Worm (Caenorhabditis elegans) whole organism, young adult: ENCODE results near the gene unc-33.

ENCODE experiments used
- B0019.2 ChIP-seq: fragments of 200-800 bp; sonication (Bioruptor generic); conservative IDR thresholded peaks from 2 replicates; pipeline ENCODE4 v1.3.6; 2022; ENCODE audit warnings: missing genetic modification reagents, missing genetic modification characterization, missing compliant biosample characterization
- C06A6.2 ChIP-seq: fragments of 200-800 bp; sonication (Bioruptor generic); conservative IDR thresholded peaks from 2 replicates; pipeline ENCODE4 v1.3.6; 2022; ENCODE audit warnings: missing genetic modification characterization, missing compliant biosample characterization
- D2030.7 ChIP-seq: fragments of 200-800 bp; sonication (Bioruptor generic); IDR thresholded peaks from 2 replicates; pipeline ENCODE4 v1.3.6; 2022; ENCODE audit warnings: missing genetic modification reagents, missing genetic modification characterization, missing compliant biosample characterization
- F10E7.11 ChIP-seq: sonication (generic microtip); optimal IDR thresholded peaks from 2 replicates; lab custom pipeline; 2017; ENCODE audit warnings: mild to moderate bottlenecking, missing genetic modification characterization, moderate library complexity, missing compliant biosample characterization
- F23B12.7 ChIP-seq: sonication (generic microtip); optimal IDR thresholded peaks from 2 replicates; lab custom pipeline; 2017; ENCODE audit warnings: missing genetic modification characterization, mild to moderate bottlenecking, missing compliant biosample characterization, antibody characterized with exemption, moderate library complexity; ENCODE audit not compliant: insufficient read depth
- F39B2.1 ChIP-seq: fragments of 200-800 bp; sonication (Bioruptor generic); IDR thresholded peaks from 2 replicates; pipeline ENCODE4 v1.3.6; 2022; ENCODE audit warnings: missing genetic modification reagents, missing genetic modification characterization, missing compliant biosample characterization
- F52B5.7 ChIP-seq: sonication (generic microtip); optimal IDR thresholded peaks from 2 replicates; lab custom pipeline; 2016; ENCODE audit warnings: mild to moderate bottlenecking, missing genetic modification characterization, missing compliant biosample characterization
- T07F8.4 ChIP-seq: sonication (generic microtip); optimal IDR thresholded peaks from 2 replicates; lab custom pipeline; 2016; ENCODE audit warnings: mild to moderate bottlenecking, missing genetic modification characterization, moderate library complexity, missing compliant biosample characterization
- Y95B8A.8 ChIP-seq: fragments of 200-800 bp; sonication (Bioruptor generic); IDR thresholded peaks from 2 replicates; pipeline ENCODE4 v1.3.6; 2022; ENCODE audit warnings: missing genetic modification reagents, missing genetic modification characterization, missing compliant biosample characterization
- ama-1 ChIP-seq, 3 experiments: fragments of 150-350 bp in 1 of 3; sonication (generic microtip) in 2 of 3; optimal IDR thresholded peaks; 2 replicates each; lab custom pipeline; 2014 to 2018; ENCODE audit warnings: missing biosample characterization in 2 of 3, missing genetic modification characterization in 2 of 3, missing genetic modification reagents in 2 of 3
- athp-1 ChIP-seq: sonication (generic microtip); optimal IDR thresholded peaks from 2 replicates; lab custom pipeline; 2017; ENCODE audit warnings: mild to moderate bottlenecking, missing genetic modification characterization, missing compliant biosample characterization
- attf-5 ChIP-seq: fragments of 200-800 bp; sonication (Bioruptor generic); optimal IDR thresholded peaks from 2 replicates; lab custom pipeline; 2018; ENCODE audit warnings: mild to moderate bottlenecking, missing genetic modification characterization, missing compliant biosample characterization
- ceh-40 ChIP-seq: fragments of 200-800 bp; sonication (Bioruptor generic); IDR thresholded peaks from 2 replicates; pipeline ENCODE4 v1.3.6; 2022; ENCODE audit warnings: missing genetic modification characterization, missing compliant biosample characterization
- ceh-79 ChIP-seq: sonication (generic microtip); optimal IDR thresholded peaks from 2 replicates; lab custom pipeline; 2017; ENCODE audit warnings: mild to moderate bottlenecking, missing genetic modification characterization, missing compliant biosample characterization
- die-1 ChIP-seq: sonication (generic microtip); optimal IDR thresholded peaks from 2 replicates; lab custom pipeline; 2016; ENCODE audit warnings: missing genotype, mild to moderate bottlenecking, missing genetic modification characterization, missing compliant biosample characterization
- dox-1 ChIP-seq: fragments of 200-800 bp; sonication (Bioruptor generic); IDR thresholded peaks from 2 replicates; pipeline ENCODE4 v1.3.6; 2022; ENCODE audit warnings: missing genetic modification reagents, missing genetic modification characterization, missing compliant biosample characterization
- dpl-1 ChIP-seq: fragments of 150-350 bp; optimal IDR thresholded peaks from 2 replicates; lab custom pipeline; 2014; ENCODE audit warnings: missing biosample characterization, missing genetic modification reagents, missing genetic modification characterization
- egl-18 ChIP-seq: fragments of 200-800 bp; sonication (Bioruptor generic); IDR thresholded peaks from 2 replicates; pipeline ENCODE4 v1.3.6; 2022; ENCODE audit warnings: missing genetic modification reagents, missing genetic modification characterization, missing compliant biosample characterization
- ekl-4 ChIP-seq: fragments of 200-800 bp; sonication (Bioruptor generic); IDR thresholded peaks from 2 replicates; pipeline ENCODE4 v1.3.6; 2022; ENCODE audit warnings: missing genetic modification reagents, missing genetic modification characterization, missing compliant biosample characterization
- ets-4 ChIP-seq: fragments of 200-800 bp; sonication (Bioruptor generic); optimal IDR thresholded peaks from 2 replicates; lab custom pipeline; 2018; ENCODE audit warnings: mild to moderate bottlenecking, missing genetic modification characterization, missing compliant biosample characterization
- gei-17 ChIP-seq: fragments of 200-800 bp; sonication (Bioruptor generic); optimal IDR thresholded peaks from 2 replicates; lab custom pipeline; 2018; ENCODE audit warnings: mild to moderate bottlenecking, missing genetic modification characterization, missing compliant biosample characterization
- him-1 ChIP-seq: sonication (generic microtip); optimal IDR thresholded peaks from 2 replicates; lab custom pipeline; 2016; ENCODE audit warnings: missing genotype, missing genetic modification reagents, missing genetic modification characterization, missing compliant biosample characterization
- hmg-1.2 ChIP-seq: fragments of 200-800 bp; sonication (Bioruptor generic); IDR thresholded peaks from 2 replicates; pipeline ENCODE4 v1.3.6; 2022; ENCODE audit warnings: missing genetic modification reagents, missing genetic modification characterization, missing compliant biosample characterization
- hsf-1 ChIP-seq: fragments of 200-800 bp; sonication (Bioruptor generic); IDR thresholded peaks from 2 replicates; pipeline ENCODE4 v1.3.6; 2022; ENCODE audit warnings: missing genetic modification reagents, missing genetic modification characterization, missing compliant biosample characterization
- lag-1 ChIP-seq: fragments of 200-800 bp; sonication (Bioruptor generic); IDR thresholded peaks from 2 replicates; pipeline ENCODE4 v1.3.6; 2022; ENCODE audit warnings: missing genetic modification reagents, missing genetic modification characterization, missing compliant biosample characterization
- let-607 ChIP-seq, 2 experiments: fragments of 200-800 bp in 1 of 2; sonication (Bioruptor generic) in 1 of 2; sonication (generic microtip) in 1 of 2; optimal IDR thresholded peaks; 2 replicates each; lab custom pipeline; 2016 to 2018; ENCODE audit warnings: mild to moderate bottlenecking in 2 of 2, missing compliant biosample characterization in 2 of 2, missing genetic modification characterization in 2 of 2, moderate library complexity in 2 of 2, missing genotype in 1 of 2
- lin-35 ChIP-seq, 3 experiments: fragments of 150-350 bp in 2 of 3; sonication (generic microtip) in 1 of 3; optimal IDR thresholded peaks; 2 replicates each; lab custom pipeline; 2014 to 2018; ENCODE audit warnings: missing biosample characterization in 3 of 3, missing genetic modification characterization in 3 of 3, missing genetic modification reagents in 3 of 3
- lin-54 ChIP-seq: fragments of 200-800 bp; sonication (Bioruptor generic); optimal IDR thresholded peaks from 2 replicates; lab custom pipeline; 2018; ENCODE audit warnings: mild to moderate bottlenecking, missing genetic modification characterization, missing compliant biosample characterization
- lir-1 ChIP-seq: fragments of 200-800 bp; sonication (Bioruptor generic); conservative IDR thresholded peaks from 2 replicates; pipeline ENCODE4 v1.3.6; 2022; ENCODE audit warnings: missing genetic modification reagents, missing genetic modification characterization, missing compliant biosample characterization
- lsy-27 ChIP-seq: sonication (generic microtip); optimal IDR thresholded peaks from 2 replicates; lab custom pipeline; 2017; ENCODE audit warnings: missing genetic modification characterization, mild to moderate bottlenecking, missing compliant biosample characterization, antibody characterized with exemption, missing genotype, borderline replicate concordance; ENCODE audit not compliant: insufficient read depth
- madf-6 ChIP-seq: fragments of 200-800 bp; sonication (Bioruptor generic); IDR thresholded peaks from 2 replicates; pipeline ENCODE4 v1.3.6; 2022; ENCODE audit warnings: missing genetic modification reagents, missing genetic modification characterization, missing compliant biosample characterization
- madf-8 ChIP-seq: fragments of 200-800 bp; sonication (Bioruptor generic); conservative IDR thresholded peaks from 2 replicates; pipeline ENCODE4 v1.3.6; 2022; ENCODE audit warnings: missing genetic modification reagents, missing genetic modification characterization, missing compliant biosample characterization
- mcd-1 ChIP-seq: fragments of 200-800 bp; sonication (Bioruptor generic); IDR thresholded peaks from 2 replicates; pipeline ENCODE4 v1.3.6; 2022; ENCODE audit warnings: missing genetic modification reagents, missing genetic modification characterization, missing compliant biosample characterization
- nhr-80 ChIP-seq: sonication (generic microtip); optimal IDR thresholded peaks from 2 replicates; lab custom pipeline; 2016; ENCODE audit warnings: missing genetic modification characterization, missing compliant biosample characterization
- pbrm-1 ChIP-seq: fragments of 200-800 bp; sonication (Bioruptor generic); IDR thresholded peaks from 2 replicates; pipeline ENCODE4 v1.3.6; 2022; ENCODE audit warnings: missing genetic modification reagents, missing genetic modification characterization, missing compliant biosample characterization
- rcor-1 ChIP-seq: fragments of 200-800 bp; sonication (Bioruptor generic); IDR thresholded peaks from 2 replicates; pipeline ENCODE4 v1.3.6; 2022; ENCODE audit warnings: missing genetic modification reagents, missing genetic modification characterization, missing compliant biosample characterization
- rec-8 ChIP-seq, 2 experiments: sonication (generic microtip); optimal IDR thresholded peaks; 2 replicates each; lab custom pipeline; 2016; ENCODE audit warnings: mild to moderate bottlenecking in 2 of 2, missing genetic modification characterization in 2 of 2, missing genetic modification reagents in 2 of 2, missing genotype in 2 of 2, missing biosample characterization in 1 of 2, missing compliant biosample characterization in 1 of 2, moderate library complexity in 1 of 2
- rpc-1 ChIP-seq, 2 experiments: fragments of 150-350 bp in 1 of 2; sonication (generic microtip) in 1 of 2; optimal IDR thresholded peaks; 2 replicates each; lab custom pipeline; 2014 to 2018; ENCODE audit warnings: missing biosample characterization in 1 of 2, missing genetic modification characterization in 1 of 2, missing genetic modification reagents in 1 of 2, missing genotype in 1 of 2
- snpc-1.1 ChIP-seq: sonication (generic microtip); optimal IDR thresholded peaks from 2 replicates; lab custom pipeline; 2017; ENCODE audit warnings: missing genetic modification characterization, mild to moderate bottlenecking, missing compliant biosample characterization, antibody characterized with exemption, moderate library complexity, missing genotype, missing genetic modification reagents; ENCODE audit not compliant: insufficient read depth
- snpc-3.4 ChIP-seq: sonication (generic microtip); optimal IDR thresholded peaks from 2 replicates; lab custom pipeline; 2017; ENCODE audit warnings: missing genetic modification characterization, mild to moderate bottlenecking, missing compliant biosample characterization, antibody characterized with exemption, moderate library complexity, missing genotype, missing genetic modification reagents
- somi-1 ChIP-seq: fragments of 200-800 bp; sonication (Bioruptor generic); optimal IDR thresholded peaks from 2 replicates; lab custom pipeline; 2018; ENCODE audit warnings: mild to moderate bottlenecking, missing genetic modification characterization, missing compliant biosample characterization
- unc-62 ChIP-seq: fragments of 150-350 bp; optimal IDR thresholded peaks from 2 replicates; lab custom pipeline; 2014; ENCODE audit warnings: missing biosample characterization, missing genetic modification reagents, missing genetic modification characterization
- xnd-1 ChIP-seq: sonication (generic microtip); optimal IDR thresholded peaks from 2 replicates; lab custom pipeline; 2016; ENCODE audit warnings: missing genotype, missing genetic modification reagents, missing genetic modification characterization, missing compliant biosample characterization
- zfh-2 ChIP-seq: fragments of 200-800 bp; sonication (Bioruptor generic); conservative IDR thresholded peaks from 2 replicates; pipeline ENCODE4 v1.3.6; 2022; ENCODE audit warnings: missing genetic modification reagents, missing genetic modification characterization, missing compliant biosample characterization
- ztf-18 ChIP-seq: sonication (generic microtip); optimal IDR thresholded peaks from 2 replicates; lab custom pipeline; 2016; ENCODE audit warnings: missing genotype, mild to moderate bottlenecking, missing genetic modification characterization, missing compliant biosample characterization
- ztf-28 ChIP-seq: fragments of 200-800 bp; sonication (Bioruptor generic); IDR thresholded peaks from 2 replicates; pipeline ENCODE4 v1.3.6; 2022; ENCODE audit warnings: missing genetic modification reagents, missing genetic modification characterization, missing compliant biosample characterization
- ztf-3 ChIP-seq: fragments of 200-800 bp; sonication (Bioruptor generic); optimal IDR thresholded peaks from 2 replicates; lab custom pipeline; 2018; ENCODE audit warnings: mild to moderate bottlenecking, missing genetic modification characterization, missing compliant biosample characterization

unc-33 gene

ce11 chrIV:3515412-3516046, 1.2 kb upstream of the unc-33 start (continued):
- TF ChIP-seq let-607 (tag; optimal IDR thresholded peaks at IDR 0.05; lab: Kevin White, UChicago), result no peak
- no peak for TF ChIP-seq somi-1 (GFP tag; lab: Kevin White, UChicago)
- no peak for TF ChIP-seq F23B12.7 (tag; lab: Kevin White, UChicago)
- no peak for TF ChIP-seq snpc-3.4 (tag; lab: Kevin White, UChicago)
- TF ChIP-seq snpc-1.1 (tag; lab: Kevin White, UChicago), result no peak
- TF ChIP-seq egl-18, result no peak
- TF ChIP-seq athp-1 (tag; lab: Kevin White, UChicago), result no peak
- TF ChIP-seq pbrm-1 (GFP tag; lab: Robert Waterston, UW), result no peak
- no peak for TF ChIP-seq F52B5.7 (tag; lab: Kevin White, UChicago)
- no peak for TF ChIP-seq ceh-40 (GFP tag; lab: Robert Waterston, UW)
- no peak for TF ChIP-seq lag-1
- TF ChIP-seq ztf-3 (GFP tag; lab: Kevin White, UChicago), result no peak
- TF ChIP-seq hmg-1.2 (GFP tag; lab: Robert Waterston, UW), result peak; percentile 71
- TF ChIP-seq attf-5, result peak; percentile 74
- TF ChIP-seq mcd-1 (GFP tag; lab: Robert Waterston, UW), result peak; percentile 46
- no peak for TF ChIP-seq unc-62
- TF ChIP-seq madf-6 (GFP tag; lab: Robert Waterston, UW), result peak; percentile 27; the same call in 1 of the 2 replicates
- TF ChIP-seq rec-8 (tag; optimal IDR thresholded peaks at IDR 0.05; lab: Kevin White, UChicago), result no peak
- no peak for TF ChIP-seq B0019.2 (GFP tag; lab: Robert Waterston, UW)
- TF ChIP-seq xnd-1 (tag; lab: Kevin White, UChicago), result no peak
- TF ChIP-seq lir-1, result no peak
- no peak for TF ChIP-seq T07F8.4 (tag; lab: Kevin White, UChicago)
- no peak for TF ChIP-seq rcor-1 (GFP tag; lab: Robert Waterston, UW)
- TF ChIP-seq rpc-1 (optimal IDR thresholded peaks at IDR 0.05; lab: Kevin White, UChicago), result no peak
- TF ChIP-seq rpc-1 (tag; optimal IDR thresholded peaks at IDR 0.05; lab: Kevin White, UChicago), result no peak
- TF ChIP-seq ekl-4, result no peak
- TF ChIP-seq F39B2.1 (GFP tag; lab: Robert Waterston, UW), result no peak
- no peak for TF ChIP-seq C06A6.2 (GFP tag; lab: Robert Waterston, UW)
- TF ChIP-seq Y95B8A.8, result no peak
- TF ChIP-seq dpl-1 (GFP tag; lab: Kevin White, UChicago), result no peak
- TF ChIP-seq zfh-2 (GFP tag; lab: Robert Waterston, UW), result peak; percentile 96
- no peak for TF ChIP-seq madf-8 (GFP tag; lab: Robert Waterston, UW)
- TF ChIP-seq lsy-27 (tag; lab: Kevin White, UChicago), result no peak
- no peak for TF ChIP-seq him-1 (tag; lab: Kevin White, UChicago)
- no peak for TF ChIP-seq ztf-28 (GFP tag; lab: Robert Waterston, UW)
- TF ChIP-seq ceh-79 (tag; lab: Kevin White, UChicago), result no peak
- TF ChIP-seq ama-1 (optimal IDR thresholded peaks at IDR 0.05; lab: Kevin White, UChicago), result no peak
- TF ChIP-seq ama-1 (GFP tag; optimal IDR thresholded peaks at IDR 0.05; lab: Kevin White, UChicago), result no peak
- TF ChIP-seq ztf-18, result no peak
- no peak for TF ChIP-seq hsf-1
- TF ChIP-seq gei-17, result no peak
- TF ChIP-seq die-1, result no peak
- peak; percentile 22 for TF ChIP-seq nhr-80 (tag; lab: Kevin White, UChicago)
- no peak for TF ChIP-seq lin-54 (GFP tag; lab: Kevin White, UChicago)
- TF ChIP-seq D2030.7 (GFP tag; lab: Robert Waterston, UW), result no peak
- TF ChIP-seq lin-35 (GFP tag; optimal IDR thresholded peaks at IDR 0.05; lab: Kevin White, UChicago), result no peak
- TF ChIP-seq dox-1 (GFP tag; lab: Robert Waterston, UW), result no peak; the same call in 1 of the 2 replicates
- TF ChIP-seq ets-4 (GFP tag; lab: Kevin White, UChicago), result no peak
- TF ChIP-seq F10E7.11 (tag; lab: Kevin White, UChicago), result no peak
